Worm (Caenorhabditis elegans) whole organism, early embryonic: Measurements from ENCODE around the gene tbc-19.
A peak's percentile ranks its signal among the peaks of the same experiment; 100 is the strongest.

ENCODE experiments used
- B0310.2 ChIP-seq: sonication (generic microtip); optimal IDR thresholded peaks from 2 replicates; lab custom pipeline; 2016; ENCODE audit warnings: mild to moderate bottlenecking, missing genetic modification characterization, missing compliant biosample characterization
- F13C5.2 ChIP-seq: sonication (generic microtip); optimal IDR thresholded peaks from 2 replicates; lab custom pipeline; 2017; ENCODE audit warnings: mild to moderate bottlenecking, missing genetic modification characterization, inconsistent platforms, missing compliant biosample characterization
- aly-1 ChIP-seq: sonication (generic microtip); optimal IDR thresholded peaks from 2 replicates; lab custom pipeline; 2016; ENCODE audit warnings: missing genetic modification characterization, missing compliant biosample characterization
- ama-1 ChIP-seq: fragments of 150-350 bp; optimal IDR thresholded peaks from 2 replicates; lab custom pipeline; 2014
- ceh-13 ChIP-seq: fragments of 200-800 bp; sonication (Bioruptor generic); optimal IDR thresholded peaks from 2 replicates; lab custom pipeline; 2018; ENCODE audit warnings: mild to moderate bottlenecking, missing genetic modification characterization, missing compliant biosample characterization
- ceh-36 ChIP-seq: sonication (generic microtip); optimal IDR thresholded peaks from 2 replicates; lab custom pipeline; 2016; ENCODE audit warnings: missing genetic modification characterization, inconsistent platforms, missing compliant biosample characterization
- ets-7 ChIP-seq: sonication (generic microtip); optimal IDR thresholded peaks from 2 replicates; lab custom pipeline; 2016; ENCODE audit warnings: missing genotype, missing genetic modification characterization, missing compliant biosample characterization
- flt-1 ChIP-seq: fragments of 200-800 bp; sonication (Bioruptor generic); IDR thresholded peaks from 2 replicates; pipeline ENCODE4 v1.3.6; 2022; ENCODE audit warnings: missing genetic modification characterization, missing compliant biosample characterization
- hmbx-1 ChIP-seq: sonication (generic microtip); optimal IDR thresholded peaks from 2 replicates; lab custom pipeline; 2016; ENCODE audit warnings: mild to moderate bottlenecking, missing genetic modification characterization, missing compliant biosample characterization
- hmg-4 ChIP-seq: fragments of 200-800 bp; sonication (Bioruptor generic); optimal IDR thresholded peaks from 2 replicates; lab custom pipeline; 2018; ENCODE audit warnings: mild to moderate bottlenecking, missing genetic modification characterization, missing compliant biosample characterization
- hnd-1 ChIP-seq: sonication (generic microtip); optimal IDR thresholded peaks from 2 replicates; lab custom pipeline; 2016; ENCODE audit warnings: missing genetic modification characterization, missing compliant biosample characterization
- pes-1 ChIP-seq: fragments of 200-800 bp; sonication (Bioruptor generic); IDR thresholded peaks from 2 replicates; pipeline ENCODE4 v1.3.6; 2022; ENCODE audit warnings: missing genetic modification reagents, missing genetic modification characterization, missing compliant biosample characterization
- scrt-1 ChIP-seq: fragments of 200-800 bp; sonication (Bioruptor generic); IDR thresholded peaks from 2 replicates; pipeline ENCODE4 v1.3.6; 2022; ENCODE audit warnings: missing genetic modification characterization, missing compliant biosample characterization
- sea-1 ChIP-seq: fragments of 200-800 bp; sonication (Bioruptor generic); conservative IDR thresholded peaks from 2 replicates; pipeline ENCODE4 v1.3.6; 2022; ENCODE audit warnings: missing genetic modification characterization, missing compliant biosample characterization
- tbx-11 ChIP-seq: fragments of 200-800 bp; sonication (Bioruptor generic); IDR thresholded peaks from 2 replicates; pipeline ENCODE4 v1.3.6; 2022; ENCODE audit warnings: missing genetic modification characterization, missing compliant biosample characterization
- tbx-37 ChIP-seq: fragments of 200-800 bp; sonication (Bioruptor generic); conservative IDR thresholded peaks from 2 replicates; pipeline ENCODE4 v1.3.6; 2022; ENCODE audit warnings: missing genetic modification reagents, missing genetic modification characterization, missing compliant biosample characterization
- tra-4 ChIP-seq: sonication (generic microtip); optimal IDR thresholded peaks from 2 replicates; lab custom pipeline; 2017; ENCODE audit warnings: missing genetic modification characterization, missing compliant biosample characterization

tbc-19 gene

ce11 chrX:14015366-14015765 is 3.0 kb upstream of the tbc-19 start, which contains the start of gene C04C11.25:
Gene C04C11.25 (minus strand): TSS chrX:14015466.
- TF ChIP-seq tbx-11 (GFP tag; lab: Robert Waterston, UW) (no peak), aly-1 (no peak), ets-7 (tag; lab: Kevin White, UChicago) (no peak), hmg-4 (no peak), ceh-13 (GFP tag; lab: Kevin White, UChicago) (no peak), ceh-36 (tag; lab: Kevin White, UChicago) (no peak), hnd-1 (no peak), B0310.2 (tag; lab: Kevin White, UChicago) (no peak), tbx-37 (no peak), F13C5.2 (tag; lab: Kevin White, UChicago) (no peak), pes-1 (GFP tag; lab: Robert Waterston, UW) (no peak), flt-1 (GFP tag; lab: Robert Waterston, UW) (no peak), ama-1 (lab: Kevin White, UChicago) (no peak), hmbx-1 (tag; lab: Kevin White, UChicago) (no peak), scrt-1 (GFP tag; lab: Robert Waterston, UW) (no peak), sea-1 (no peak), tra-4 (no peak)

DNA sequence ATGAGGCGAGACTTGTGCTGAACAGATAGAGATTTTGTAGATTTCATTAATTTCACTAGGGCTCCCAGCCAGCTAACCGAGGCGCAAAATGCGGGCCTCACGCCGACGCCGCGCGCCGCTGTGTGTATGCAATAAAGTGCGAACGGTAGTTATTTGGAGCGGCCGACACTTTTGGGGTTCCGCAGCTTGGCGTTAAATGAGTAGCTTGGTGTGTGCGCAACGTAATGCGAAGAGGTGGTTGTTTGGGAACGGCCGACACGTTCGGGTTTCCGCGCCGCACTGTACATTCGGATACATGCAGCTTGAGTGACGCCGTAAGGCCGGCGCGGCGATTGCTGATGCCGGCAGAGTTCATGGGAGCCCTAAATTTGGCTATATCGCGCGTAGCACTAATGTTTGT is 4.2 kb downstream of the tbc-19 start:
- TF ChIP-seq scrt-1 (GFP tag; lab: Robert Waterston, UW), result no peak
- TF ChIP-seq hnd-1, result no peak
- TF ChIP-seq hmbx-1 (tag; lab: Kevin White, UChicago), result no peak
- no peak for TF ChIP-seq tbx-37
- TF ChIP-seq ceh-36 (tag; lab: Kevin White, UChicago), result no peak
- TF ChIP-seq hmg-4, result no peak
- no peak for TF ChIP-seq ceh-13 (GFP tag; lab: Kevin White, UChicago)
- TF ChIP-seq aly-1, result no peak
- no peak for TF ChIP-seq tra-4
- TF ChIP-seq ama-1 (lab: Kevin White, UChicago), result no peak

DNA sequence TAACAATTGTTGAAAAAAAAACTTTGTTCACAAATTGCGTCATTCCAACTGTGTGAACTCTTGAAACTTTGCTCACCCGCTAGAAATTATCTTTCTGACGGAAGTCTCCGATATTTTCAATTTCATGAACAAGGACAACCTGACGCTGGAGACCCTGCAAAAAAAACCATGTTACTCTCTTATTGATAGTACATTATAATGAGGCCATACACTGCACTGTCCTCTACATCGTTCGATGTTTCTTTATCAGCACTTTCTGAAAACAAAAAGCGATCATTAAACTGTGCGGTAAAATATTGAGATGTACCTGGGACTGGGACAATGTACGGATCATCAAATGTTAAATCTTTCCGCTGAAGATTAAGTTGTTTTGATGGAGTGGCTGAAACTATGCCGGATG is 8.8 kb downstream of the tbc-19 start:
- TF ChIP-seq scrt-1 (GFP tag; lab: Robert Waterston, UW) (no peak), tra-4 (no peak), hmg-4 (no peak), B0310.2 (tag; lab: Kevin White, UChicago) (no peak), hmbx-1 (tag; lab: Kevin White, UChicago) (no peak), tbx-37 (no peak), F13C5.2 (tag; lab: Kevin White, UChicago) (no peak), sea-1 (no peak), ama-1 (lab: Kevin White, UChicago) (no peak), ceh-36 (tag; lab: Kevin White, UChicago) (no peak), flt-1 (GFP tag; lab: Robert Waterston, UW) (no peak), ceh-13 (GFP tag; lab: Kevin White, UChicago) (no peak), ets-7 (tag; lab: Kevin White, UChicago) (no peak), pes-1 (GFP tag; lab: Robert Waterston, UW) (no peak)

DNA sequence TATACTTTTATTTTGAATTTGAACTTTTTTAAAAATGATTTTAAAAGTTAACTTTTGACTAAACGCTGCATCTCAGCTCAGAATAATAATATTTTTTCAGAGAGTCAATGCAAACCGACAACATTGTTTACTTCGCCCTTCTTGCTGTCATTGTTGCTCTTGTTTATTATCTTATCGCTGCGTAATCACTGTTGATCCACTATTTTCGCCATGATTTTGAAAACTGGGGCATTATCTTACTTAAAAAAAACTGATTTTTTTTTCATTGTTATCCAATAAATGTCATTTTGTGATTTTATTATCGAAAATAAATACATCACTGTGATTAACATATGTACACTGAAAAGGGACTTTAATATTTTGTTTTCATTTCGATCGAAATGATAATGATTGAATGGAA is 9.6 kb downstream of the tbc-19 start:
- TF ChIP-seq ets-7 (tag; lab: Kevin White, UChicago) (no peak), aly-1 (no peak), B0310.2 (tag; lab: Kevin White, UChicago) (no peak), hmg-4 (no peak), hnd-1 (no peak), flt-1 (GFP tag; lab: Robert Waterston, UW) (no peak), tra-4 (no peak), pes-1 (GFP tag; lab: Robert Waterston, UW) (no peak), ceh-36 (tag; lab: Kevin White, UChicago) (no peak), scrt-1 (GFP tag; lab: Robert Waterston, UW) (no peak), F13C5.2 (tag; lab: Kevin White, UChicago) (no peak), hmbx-1 (tag; lab: Kevin White, UChicago) (no peak)

ce11 chrX:14001494-14001974 is 10.8 kb downstream of the tbc-19 start, which contains the start of gene cytb-5.1:
Gene cytb-5.1 (plus strand): TSS chrX:14001924.
- no peak for TF ChIP-seq scrt-1 (GFP tag; lab: Robert Waterston, UW)
- no peak for TF ChIP-seq hmbx-1 (tag; lab: Kevin White, UChicago)
- no peak for TF ChIP-seq aly-1
- no peak for TF ChIP-seq sea-1
- no peak for TF ChIP-seq ceh-36 (tag; lab: Kevin White, UChicago)
- TF ChIP-seq ets-7 (tag; lab: Kevin White, UChicago), result no peak

DNA sequence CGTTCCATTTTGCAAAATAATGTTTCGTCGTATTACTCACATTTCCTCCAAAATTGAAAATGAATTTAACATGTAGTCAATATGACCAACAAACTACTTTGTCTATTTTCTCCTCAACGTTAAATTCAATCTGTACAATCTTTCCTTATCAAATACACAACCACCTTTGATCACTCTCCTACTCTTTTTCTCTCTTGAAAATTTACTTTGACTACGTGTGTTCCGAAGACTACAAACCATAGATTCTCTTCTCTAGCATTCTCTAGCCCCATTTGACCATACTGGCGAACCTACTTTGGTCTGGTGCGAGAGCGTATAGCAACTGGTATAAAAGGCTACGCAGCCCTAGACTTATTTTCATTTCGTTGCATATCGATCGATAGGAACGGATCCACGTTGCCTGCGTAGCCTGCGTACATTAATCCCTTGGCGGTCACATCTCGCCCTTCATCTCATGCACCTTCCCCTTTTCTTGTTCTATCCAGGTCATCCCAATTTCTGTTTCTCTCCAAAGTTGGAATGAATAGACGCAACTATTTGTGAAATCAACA is 12.0 kb downstream of the tbc-19 start:
- TF ChIP-seq B0310.2 (tag; lab: Kevin White, UChicago), result no peak
- peak; percentile 5 for TF ChIP-seq ceh-36 (tag; lab: Kevin White, UChicago)
- no peak for TF ChIP-seq hnd-1

- no peak for TF ChIP-seq flt-1 (GFP tag; lab: Robert Waterston, UW)
- no peak for TF ChIP-seq ets-7 (tag; lab: Kevin White, UChicago)
- 0 out of 2 replicates have a peak, but pooled peaks have one; percentile 9 for TF ChIP-seq tbx-37
- no peak for TF ChIP-seq ceh-13 (GFP tag; lab: Kevin White, UChicago)
- TF ChIP-seq hnd-1, result no peak
- TF ChIP-seq F13C5.2 (tag; lab: Kevin White, UChicago), result peak; percentile 66
- TF ChIP-seq scrt-1 (GFP tag; lab: Robert Waterston, UW), result 0 out of 2 replicates have a peak, but pooled peaks have one; percentile 34
Measured at ce11 chrX:13995803-13996388, 16.4 kb downstream of the tbc-19 start, which contains the start of the genes C31E10.5 and C31E10.6. Gene C31E10.5 (minus strand): TSS chrX:13995834. Gene C31E10.6 (plus strand): TSS chrX:13996338.
